Worm (Caenorhabditis elegans) whole organism, early embryonic: Measurements from ENCODE around the gene gcc-2.

Experiments
- B0310.2 ChIP-seq: sonication (generic microtip); optimal IDR thresholded peaks from 2 replicates; lab custom pipeline; 2016; ENCODE audit warnings: mild to moderate bottlenecking, missing genetic modification characterization, missing compliant biosample characterization
- F13C5.2 ChIP-seq: sonication (generic microtip); optimal IDR thresholded peaks from 2 replicates; lab custom pipeline; 2017; ENCODE audit warnings: mild to moderate bottlenecking, missing genetic modification characterization, inconsistent platforms, missing compliant biosample characterization
- aly-1 ChIP-seq: sonication (generic microtip); optimal IDR thresholded peaks from 2 replicates; lab custom pipeline; 2016; ENCODE audit warnings: missing genetic modification characterization, missing compliant biosample characterization
- ama-1 ChIP-seq: fragments of 150-350 bp; optimal IDR thresholded peaks from 2 replicates; lab custom pipeline; 2014
- ceh-13 ChIP-seq: fragments of 200-800 bp; sonication (Bioruptor generic); optimal IDR thresholded peaks from 2 replicates; lab custom pipeline; 2018; ENCODE audit warnings: mild to moderate bottlenecking, missing genetic modification characterization, missing compliant biosample characterization
- ceh-36 ChIP-seq: sonication (generic microtip); optimal IDR thresholded peaks from 2 replicates; lab custom pipeline; 2016; ENCODE audit warnings: missing genetic modification characterization, inconsistent platforms, missing compliant biosample characterization
- ets-7 ChIP-seq: sonication (generic microtip); optimal IDR thresholded peaks from 2 replicates; lab custom pipeline; 2016; ENCODE audit warnings: missing genotype, missing genetic modification characterization, missing compliant biosample characterization
- flt-1 ChIP-seq: fragments of 200-800 bp; sonication (Bioruptor generic); IDR thresholded peaks from 2 replicates; pipeline ENCODE4 v1.3.6; 2022; ENCODE audit warnings: missing genetic modification characterization, missing compliant biosample characterization
- hmbx-1 ChIP-seq: sonication (generic microtip); optimal IDR thresholded peaks from 2 replicates; lab custom pipeline; 2016; ENCODE audit warnings: mild to moderate bottlenecking, missing genetic modification characterization, missing compliant biosample characterization
- hmg-4 ChIP-seq: fragments of 200-800 bp; sonication (Bioruptor generic); optimal IDR thresholded peaks from 2 replicates; lab custom pipeline; 2018; ENCODE audit warnings: mild to moderate bottlenecking, missing genetic modification characterization, missing compliant biosample characterization
- hnd-1 ChIP-seq: sonication (generic microtip); optimal IDR thresholded peaks from 2 replicates; lab custom pipeline; 2016; ENCODE audit warnings: missing genetic modification characterization, missing compliant biosample characterization
- pes-1 ChIP-seq: fragments of 200-800 bp; sonication (Bioruptor generic); IDR thresholded peaks from 2 replicates; pipeline ENCODE4 v1.3.6; 2022; ENCODE audit warnings: missing genetic modification reagents, missing genetic modification characterization, missing compliant biosample characterization
- scrt-1 ChIP-seq: fragments of 200-800 bp; sonication (Bioruptor generic); IDR thresholded peaks from 2 replicates; pipeline ENCODE4 v1.3.6; 2022; ENCODE audit warnings: missing genetic modification characterization, missing compliant biosample characterization
- sea-1 ChIP-seq: fragments of 200-800 bp; sonication (Bioruptor generic); conservative IDR thresholded peaks from 2 replicates; pipeline ENCODE4 v1.3.6; 2022; ENCODE audit warnings: missing genetic modification characterization, missing compliant biosample characterization
- tbx-11 ChIP-seq: fragments of 200-800 bp; sonication (Bioruptor generic); IDR thresholded peaks from 2 replicates; pipeline ENCODE4 v1.3.6; 2022; ENCODE audit warnings: missing genetic modification characterization, missing compliant biosample characterization
- tbx-37 ChIP-seq: fragments of 200-800 bp; sonication (Bioruptor generic); conservative IDR thresholded peaks from 2 replicates; pipeline ENCODE4 v1.3.6; 2022; ENCODE audit warnings: missing genetic modification reagents, missing genetic modification characterization, missing compliant biosample characterization
- tra-4 ChIP-seq: sonication (generic microtip); optimal IDR thresholded peaks from 2 replicates; lab custom pipeline; 2017; ENCODE audit warnings: missing genetic modification characterization, missing compliant biosample characterization

The gcc-2 gene

DNA sequence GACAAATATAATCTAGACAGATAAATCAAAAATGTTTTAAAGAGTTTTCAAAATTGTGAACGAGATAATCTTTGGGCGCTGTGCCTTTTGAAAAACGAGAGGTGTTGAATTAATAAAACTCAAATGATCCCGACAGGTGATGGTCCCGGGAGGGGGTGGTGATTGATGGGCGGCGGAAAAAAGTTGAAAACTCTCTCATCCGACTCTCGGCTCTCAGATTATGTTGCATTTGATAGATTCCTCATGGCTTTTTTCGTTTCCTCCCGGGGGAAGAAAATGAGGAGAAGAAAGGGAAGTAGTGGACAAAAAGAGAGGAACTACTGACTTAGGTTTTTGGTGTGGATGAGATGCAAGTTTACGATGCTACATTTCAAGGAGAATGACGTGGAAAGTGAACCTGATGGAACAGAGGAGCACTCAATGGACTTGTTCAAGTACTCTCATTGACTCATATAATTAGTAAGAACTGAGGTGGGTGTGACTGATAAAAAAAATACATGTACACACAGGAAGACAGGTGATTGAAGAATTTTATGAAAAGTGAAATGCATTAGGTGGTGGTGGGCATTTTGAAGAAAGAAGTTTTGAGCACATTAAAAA lies 30.5 kb downstream of the gcc-2 start:
- TF ChIP-seq sea-1 (GFP tag; lab: Robert Waterston, UW), result no peak
- no peak for TF ChIP-seq ets-7
- no peak for TF ChIP-seq hnd-1 (tag; lab: Kevin White, UChicago)
- no peak for TF ChIP-seq F13C5.2 (tag; lab: Kevin White, UChicago)
- no peak for TF ChIP-seq pes-1 (GFP tag; lab: Robert Waterston, UW)
- TF ChIP-seq B0310.2, result no peak
- no peak for TF ChIP-seq ceh-13
- no peak for TF ChIP-seq hmbx-1 (tag; lab: Kevin White, UChicago)
- no peak for TF ChIP-seq ama-1 (lab: Kevin White, UChicago)
- TF ChIP-seq tra-4 (tag; lab: Kevin White, UChicago), result no peak
- TF ChIP-seq aly-1 (tag; lab: Kevin White, UChicago), result no peak
- TF ChIP-seq tbx-11 (GFP tag; lab: Robert Waterston, UW), result no peak
- TF ChIP-seq ceh-36 (tag; lab: Kevin White, UChicago), result no peak
- no peak for TF ChIP-seq tbx-37 (GFP tag; lab: Robert Waterston, UW)
- TF ChIP-seq scrt-1 (GFP tag; lab: Robert Waterston, UW), result no peak
- no peak for TF ChIP-seq flt-1
- TF ChIP-seq hmg-4 (GFP tag; lab: Kevin White, UChicago), result no peak

DNA sequence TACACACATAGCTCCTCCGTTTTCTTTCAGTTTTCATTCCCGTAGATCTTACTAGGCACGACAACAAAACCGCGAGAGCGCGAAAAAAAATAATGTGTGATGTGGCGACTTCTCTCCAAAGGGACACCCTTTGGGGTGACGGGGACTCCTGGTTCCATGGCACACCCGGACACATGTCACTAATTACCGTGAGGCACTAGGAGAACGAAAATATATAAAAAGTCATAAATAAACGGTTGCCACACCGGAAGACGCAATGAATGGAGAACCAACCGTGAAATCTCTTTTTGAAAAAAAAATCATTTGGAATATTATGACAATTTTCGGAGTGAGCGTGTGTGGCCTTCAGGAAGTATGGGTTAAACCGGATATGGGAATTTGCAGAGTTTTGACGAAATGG lies 31.5 kb downstream of the gcc-2 start:
- TF ChIP-seq scrt-1 (GFP tag; lab: Robert Waterston, UW) (no peak), tra-4 (tag; lab: Kevin White, UChicago) (no peak), ama-1 (lab: Kevin White, UChicago) (no peak), sea-1 (GFP tag; lab: Robert Waterston, UW) (no peak), B0310.2 (no peak), hmbx-1 (tag; lab: Kevin White, UChicago) (no peak), ceh-13 (no peak), ceh-36 (tag; lab: Kevin White, UChicago) (no peak), F13C5.2 (tag; lab: Kevin White, UChicago) (no peak), aly-1 (tag; lab: Kevin White, UChicago) (no peak), hmg-4 (GFP tag; lab: Kevin White, UChicago) (no peak), tbx-11 (GFP tag; lab: Robert Waterston, UW) (no peak), ets-7 (no peak), tbx-37 (GFP tag; lab: Robert Waterston, UW) (no peak), flt-1 (no peak), hnd-1 (tag; lab: Kevin White, UChicago) (no peak), pes-1 (GFP tag; lab: Robert Waterston, UW) (no peak)

DNA sequence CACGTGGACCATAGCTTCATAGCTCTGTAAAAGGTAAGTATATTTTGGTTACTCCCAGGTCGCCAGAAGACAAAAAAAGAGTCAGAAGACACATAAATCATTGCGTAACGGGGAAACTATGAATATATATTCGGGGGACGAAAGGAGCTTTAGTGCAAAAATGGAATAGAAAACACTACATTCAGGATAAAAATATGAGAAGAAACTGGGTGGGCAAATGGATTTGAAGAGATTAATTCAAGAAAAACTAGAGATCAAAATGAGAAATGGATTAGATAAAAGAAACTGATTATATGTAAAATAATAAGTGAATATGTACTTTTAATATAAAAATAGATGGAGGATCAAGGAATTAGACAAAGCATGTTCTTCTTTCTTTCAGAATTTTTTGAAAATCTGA lies 34.5 kb downstream of the gcc-2 start, which contains the start of gene C07A9.12:
TSS of gene C07A9.12 (minus strand) at position 101 of the 400 bp plus-strand sequence.
- TF ChIP-seq scrt-1 (GFP tag; lab: Robert Waterston, UW), result no peak
- no peak for TF ChIP-seq B0310.2
- TF ChIP-seq aly-1 (tag; lab: Kevin White, UChicago), result no peak
- no peak for TF ChIP-seq ama-1 (lab: Kevin White, UChicago)
- TF ChIP-seq ceh-13, result no peak
- TF ChIP-seq sea-1 (GFP tag; lab: Robert Waterston, UW), result no peak
- TF ChIP-seq tbx-37 (GFP tag; lab: Robert Waterston, UW), result no peak
- no peak for TF ChIP-seq hnd-1 (tag; lab: Kevin White, UChicago)
- TF ChIP-seq F13C5.2 (tag; lab: Kevin White, UChicago), result no peak
- no peak for TF ChIP-seq hmg-4 (GFP tag; lab: Kevin White, UChicago)
- no peak for TF ChIP-seq ceh-36 (tag; lab: Kevin White, UChicago)
- TF ChIP-seq ets-7, result no peak
- no peak for TF ChIP-seq tra-4 (tag; lab: Kevin White, UChicago)
- TF ChIP-seq pes-1 (GFP tag; lab: Robert Waterston, UW), result no peak

DNA sequence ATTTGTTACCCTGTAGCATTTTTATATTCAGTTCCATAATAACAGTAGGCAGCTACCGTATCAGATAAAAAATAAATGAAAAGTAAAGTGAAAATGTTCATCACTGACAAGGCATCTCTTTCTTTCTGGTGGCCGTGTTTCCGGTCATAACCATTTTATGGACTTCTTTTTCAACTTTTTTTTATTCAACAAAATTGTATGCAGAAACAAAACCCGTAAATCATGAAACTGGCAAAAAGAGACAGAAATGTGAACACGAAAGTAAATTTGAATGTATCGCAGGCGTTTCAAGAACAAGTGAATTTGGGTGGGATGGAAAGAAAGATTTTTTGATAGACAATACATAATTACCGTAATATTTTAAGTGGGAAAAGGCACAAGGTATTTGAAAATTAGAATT lies 36.8 kb downstream of the gcc-2 start, which contains the start of gene clec-162:
TSS of gene clec-162 (minus strand) at position 101 of the 400 bp plus-strand sequence.
- TF ChIP-seq tra-4 (tag; lab: Kevin White, UChicago) (no peak), ceh-36 (tag; lab: Kevin White, UChicago) (no peak), ceh-13 (no peak)

DNA sequence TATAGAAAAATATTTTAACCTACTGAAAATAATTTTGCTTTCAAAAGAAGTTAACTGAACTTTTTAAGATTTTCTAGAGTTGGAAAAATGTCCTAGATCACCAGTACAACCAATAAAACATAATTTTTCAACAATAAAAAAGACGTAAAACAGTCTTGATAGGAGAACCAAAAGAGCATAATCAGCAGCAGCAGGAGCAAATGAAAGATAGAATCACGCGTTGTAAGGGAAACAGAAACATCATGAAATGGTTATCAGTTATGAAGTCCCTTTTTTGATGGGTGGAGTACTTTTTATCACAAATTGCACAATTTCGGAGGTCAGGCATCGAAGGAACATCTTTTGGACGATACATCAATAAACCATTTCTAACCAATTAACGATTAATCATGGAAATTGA lies 40.0 kb downstream of the gcc-2 start:
- no peak for TF ChIP-seq ceh-13
- TF ChIP-seq hnd-1 (tag; lab: Kevin White, UChicago), result no peak
- TF ChIP-seq ceh-36 (tag; lab: Kevin White, UChicago), result no peak
- TF ChIP-seq tbx-37 (GFP tag; lab: Robert Waterston, UW), result no peak
- TF ChIP-seq hmbx-1 (tag; lab: Kevin White, UChicago), result no peak
- TF ChIP-seq F13C5.2 (tag; lab: Kevin White, UChicago), result no peak
- TF ChIP-seq scrt-1 (GFP tag; lab: Robert Waterston, UW), result no peak
- TF ChIP-seq hmg-4 (GFP tag; lab: Kevin White, UChicago), result no peak
- TF ChIP-seq sea-1 (GFP tag; lab: Robert Waterston, UW), result no peak
- no peak for TF ChIP-seq tra-4 (tag; lab: Kevin White, UChicago)
- no peak for TF ChIP-seq ama-1 (lab: Kevin White, UChicago)
- TF ChIP-seq flt-1, result no peak
- TF ChIP-seq B0310.2, result no peak
- TF ChIP-seq pes-1 (GFP tag; lab: Robert Waterston, UW), result no peak
- TF ChIP-seq tbx-11 (GFP tag; lab: Robert Waterston, UW), result no peak
- TF ChIP-seq aly-1 (tag; lab: Kevin White, UChicago), result no peak
- no peak for TF ChIP-seq ets-7

DNA sequence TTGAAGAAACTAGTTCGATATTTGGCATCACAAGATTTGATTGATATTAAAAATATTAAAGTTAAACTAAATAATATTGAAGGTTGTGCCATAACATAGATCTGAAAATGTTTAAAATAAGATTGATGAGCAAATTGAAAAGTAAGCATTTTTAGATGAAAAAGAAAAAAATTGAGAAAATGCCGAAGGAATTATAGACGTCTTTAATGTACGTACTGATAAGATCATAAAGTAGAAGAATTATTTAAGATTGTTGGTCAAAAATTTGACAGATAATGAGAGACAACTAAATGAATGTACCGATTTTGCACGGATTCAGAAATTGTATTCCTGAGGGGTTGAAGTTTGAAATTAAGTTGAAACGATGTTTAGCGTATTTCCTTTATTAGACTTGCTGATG lies 41.8 kb downstream of the gcc-2 start, which contains the start of gene ncx-7:
TSS of gene ncx-7 (minus strand) at position 101 of the 400 bp plus-strand sequence.
- TF ChIP-seq hnd-1 (tag; lab: Kevin White, UChicago) (no peak), hmg-4 (GFP tag; lab: Kevin White, UChicago) (no peak), ceh-13 (no peak), tbx-37 (GFP tag; lab: Robert Waterston, UW) (no peak), ama-1 (lab: Kevin White, UChicago) (no peak), hmbx-1 (tag; lab: Kevin White, UChicago) (no peak), F13C5.2 (tag; lab: Kevin White, UChicago) (no peak), scrt-1 (GFP tag; lab: Robert Waterston, UW) (no peak), pes-1 (GFP tag; lab: Robert Waterston, UW) (no peak), flt-1 (no peak), ets-7 (no peak), ceh-36 (tag; lab: Kevin White, UChicago) (no peak)
